Worm (Caenorhabditis elegans): ENCODE results near the gene mig-22.

Gene mig-22

ce11 chrIII:8771851-8772250 lies 4.7 kb upstream of the mig-22 start, which contains the start of gene K02D10.3:
Gene K02D10.3 (minus strand): TSS chrIII:8771951.
- TF ChIP-seq zag-1 (tag; optimal IDR thresholded peaks at IDR 0.05) (no peak), lin-39 (tag; optimal IDR thresholded peaks at IDR 0.05) (no peak), nhr-12 (tag; optimal IDR thresholded peaks at IDR 0.05) (no peak), grh-1 (GFP tag; IDR thresholded peaks at IDR 0.05) (no peak), unc-130 (tag; optimal IDR thresholded peaks at IDR 0.05) (no peak), elt-3 (tag; optimal IDR thresholded peaks at IDR 0.05) (no peak), mef-2 (tag; optimal IDR thresholded peaks at IDR 0.05) (no peak), Y116A8C.19 (tag; optimal IDR thresholded peaks at IDR 0.05; ENCODE audit: borderline replicate concordance) (no peak)

- TF ChIP-seq dpl-1 (GFP tag; optimal IDR thresholded peaks at IDR 0.05): no peak
- TF ChIP-seq unc-130 (tag; optimal IDR thresholded peaks at IDR 0.05): no peak
- TF ChIP-seq C34B4.2 (tag; optimal IDR thresholded peaks at IDR 0.05): no peak
- no peak for TF ChIP-seq ceh-8 (GFP tag; optimal IDR thresholded peaks at IDR 0.05)
- TF ChIP-seq nhr-47 (tag; optimal IDR thresholded peaks at IDR 0.05): no peak
- no peak for TF ChIP-seq sox-4 (tag; optimal IDR thresholded peaks at IDR 0.05)
- TF ChIP-seq ceh-82 (tag; optimal IDR thresholded peaks at IDR 0.05): no peak
- TF ChIP-seq isw-1 (GFP tag; IDR thresholded peaks at IDR 0.05): no peak
- TF ChIP-seq ceh-63 (GFP tag; optimal IDR thresholded peaks at IDR 0.05): no peak
- no peak for TF ChIP-seq unc-86 (tag; optimal IDR thresholded peaks at IDR 0.05)
- TF ChIP-seq blmp-1 (tag; optimal IDR thresholded peaks at IDR 0.05): no peak
- no peak for TF ChIP-seq nhr-90 (tag; optimal IDR thresholded peaks at IDR 0.05; ENCODE audit: poor library complexity)
- no peak for TF ChIP-seq grh-1 (GFP tag; IDR thresholded peaks at IDR 0.05)
- TF ChIP-seq ets-5 (GFP tag; IDR thresholded peaks at IDR 0.05): no peak
- TF ChIP-seq jun-1 (tag; optimal IDR thresholded peaks at IDR 0.05): no peak
- no peak for TF ChIP-seq C16A3.4 (tag; optimal IDR thresholded peaks at IDR 0.05)
- no peak for TF ChIP-seq lir-3 (tag; optimal IDR thresholded peaks at IDR 0.05; ENCODE audit: poor library complexity)
- no peak for TF ChIP-seq fkh-8 (tag; optimal IDR thresholded peaks at IDR 0.05)
- no peak for TF ChIP-seq sptf-1 (tag; optimal IDR thresholded peaks at IDR 0.05)
Measured at ce11 chrIII:8771162-8771561, 4.0 kb upstream of the mig-22 start, which contains the start of gene K02D10.2. Gene K02D10.2 (minus strand): TSS chrIII:8771262.

DNA sequence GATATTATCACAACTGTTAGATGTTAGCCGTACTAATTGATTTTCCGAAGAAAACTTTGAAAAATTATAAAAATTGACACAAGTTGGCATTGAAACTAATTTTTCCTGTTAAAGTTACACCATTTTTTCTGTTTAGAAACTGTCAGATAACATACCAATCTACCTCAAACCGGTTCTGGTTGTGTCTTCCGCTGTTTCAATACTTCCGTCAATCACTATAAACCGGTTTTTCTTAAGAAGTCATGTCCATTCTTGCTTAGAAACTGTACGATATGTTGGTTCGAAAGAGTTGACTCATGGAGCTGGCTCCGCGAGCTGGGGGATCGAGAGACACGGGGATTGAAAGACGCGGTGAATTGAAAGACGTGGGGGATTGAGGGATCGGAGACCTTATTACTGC lies 3.1 kb upstream of the mig-22 start:
- no peak for TF ChIP-seq zag-1 (tag; optimal IDR thresholded peaks at IDR 0.05)
- TF ChIP-seq tbx-2 (tag; optimal IDR thresholded peaks at IDR 0.05): peak; percentile 3
- no peak for TF ChIP-seq nhr-11 (tag; optimal IDR thresholded peaks at IDR 0.05)
- TF ChIP-seq grh-1 (GFP tag; IDR thresholded peaks at IDR 0.05): peak; percentile 88
- TF ChIP-seq nhr-85 (tag): peak; percentile 70
- TF ChIP-seq elt-3 (tag; optimal IDR thresholded peaks at IDR 0.05): peak in 1 of 6 experiments; percentile 27
- TF ChIP-seq lir-3 (tag; optimal IDR thresholded peaks at IDR 0.05; ENCODE audit: poor library complexity): no peak
- peak in 1 of 2 experiments; percentile 12 for TF ChIP-seq lsy-2 (tag; optimal IDR thresholded peaks at IDR 0.05)
- peak; percentile 47 for TF ChIP-seq blmp-1 (tag; optimal IDR thresholded peaks at IDR 0.05)
- TF ChIP-seq lin-14 (GFP tag; optimal IDR thresholded peaks at IDR 0.05): peak; percentile 61

- no peak for TF ChIP-seq nhr-77 (tag; optimal IDR thresholded peaks at IDR 0.05)
- no peak for TF ChIP-seq unc-86 (tag; optimal IDR thresholded peaks at IDR 0.05)
- no peak for TF ChIP-seq fkh-8 (tag; optimal IDR thresholded peaks at IDR 0.05)
- no peak for TF ChIP-seq C34B4.2 (tag; optimal IDR thresholded peaks at IDR 0.05)
- no peak for TF ChIP-seq egl-13 (tag; optimal IDR thresholded peaks at IDR 0.05)
- TF ChIP-seq unc-62 (GFP tag; optimal IDR thresholded peaks at IDR 0.05): no peak
- no peak for TF ChIP-seq rnt-1 (tag; optimal IDR thresholded peaks at IDR 0.05)
- TF ChIP-seq nhr-84 (tag; optimal IDR thresholded peaks at IDR 0.05): no peak
- no peak for TF ChIP-seq irx-1 (tag; optimal IDR thresholded peaks at IDR 0.05)
- TF ChIP-seq snu-23 (GFP tag; optimal IDR thresholded peaks at IDR 0.05): no peak
- TF ChIP-seq hlh-4 (tag; optimal IDR thresholded peaks at IDR 0.05): no peak
- no peak for TF ChIP-seq mab-9 (GFP tag; IDR thresholded peaks at IDR 0.05)
- no peak for TF ChIP-seq nhr-47 (tag; optimal IDR thresholded peaks at IDR 0.05)
- no peak for TF ChIP-seq dpl-1 (GFP tag; optimal IDR thresholded peaks at IDR 0.05)
- TF ChIP-seq ceh-63 (GFP tag; optimal IDR thresholded peaks at IDR 0.05): no peak
- TF ChIP-seq lin-15B (tag; optimal IDR thresholded peaks at IDR 0.05): no peak
- TF ChIP-seq ets-5 (GFP tag; IDR thresholded peaks at IDR 0.05): no peak
Measured at ce11 chrIII:8769253-8769652, 2.1 kb upstream of the mig-22 start, which contains the start of gene K02D10.1. Gene K02D10.1 (plus strand): TSS chrIII:8769536.

Measured in whole organism, L1 larva.